Fruit fly (Drosophila melanogaster): ENCODE data around the gene Prestin.

The Prestin gene

dm6 chr3L:17917687-17918434 is 10.2 kb upstream of the Prestin start:
- peak; percentile 8 for TF ChIP-seq acj6 (GFP tag; optimal IDR thresholded peaks at IDR 0.05)
- peak in 1 of 2 experiments; percentile 17 for TF ChIP-seq ss (GFP tag; optimal IDR thresholded peaks at IDR 0.05)
- peak; percentile 1 for TF ChIP-seq Hr4 (GFP tag; optimal IDR thresholded peaks at IDR 0.05)
- no peak for TF ChIP-seq CG32006 (GFP tag; optimal IDR thresholded peaks at IDR 0.05)
- no peak for TF ChIP-seq CG6276 (GFP tag; optimal IDR thresholded peaks at IDR 0.05)
- no peak for TF ChIP-seq CG3919 (GFP tag; optimal IDR thresholded peaks at IDR 0.05)
- no peak for TF ChIP-seq Smox (GFP tag; optimal IDR thresholded peaks at IDR 0.05)
- TF ChIP-seq dsx (GFP tag; optimal IDR thresholded peaks at IDR 0.05; ENCODE audit: poor library complexity, severe bottlenecking) = no peak
- TF ChIP-seq CG3032 (tag; optimal IDR thresholded peaks at IDR 0.05) = peak; percentile 11
- TF ChIP-seq Met (GFP tag; optimal IDR thresholded peaks at IDR 0.05) = peak; percentile 1
- TF ChIP-seq Eip93F (GFP tag; optimal IDR thresholded peaks at IDR 0.05) = no peak
- no peak for TF ChIP-seq CG8632 (GFP tag; optimal IDR thresholded peaks at IDR 0.05)
- no peak for TF ChIP-seq CG8319 (GFP tag; optimal IDR thresholded peaks at IDR 0.05)
- TF ChIP-seq topi (GFP tag; optimal IDR thresholded peaks at IDR 0.05) = peak; percentile 6
- TF ChIP-seq vri (GFP tag; optimal IDR thresholded peaks at IDR 0.05) = peak; percentile 8
- no peak for TF ChIP-seq OdsH (GFP tag; optimal IDR thresholded peaks at IDR 0.05)
- no peak for TF ChIP-seq Eip75B (GFP tag; optimal IDR thresholded peaks at IDR 0.05)
- TF ChIP-seq CG6808 (GFP tag; optimal IDR thresholded peaks at IDR 0.05) = no peak
- no peak for TF ChIP-seq Hr38 (GFP tag; optimal IDR thresholded peaks at IDR 0.05)
- TF ChIP-seq CG15336 (GFP tag; IDR thresholded peaks at IDR 0.05) = no peak
- no peak for TF ChIP-seq achi (GFP tag; optimal IDR thresholded peaks at IDR 0.05)
- peak; percentile 67 for TF ChIP-seq svp (GFP tag)
- no peak for TF ChIP-seq CG10631 (GFP tag; optimal IDR thresholded peaks at IDR 0.05)
- TF ChIP-seq CG4318 (GFP tag; optimal IDR thresholded peaks at IDR 0.05) = no peak
- peak; percentile 15 for TF ChIP-seq Ets96B (tag; optimal IDR thresholded peaks at IDR 0.05)
- TF ChIP-seq Eip78C (GFP tag) = peak; percentile 81

DNA sequence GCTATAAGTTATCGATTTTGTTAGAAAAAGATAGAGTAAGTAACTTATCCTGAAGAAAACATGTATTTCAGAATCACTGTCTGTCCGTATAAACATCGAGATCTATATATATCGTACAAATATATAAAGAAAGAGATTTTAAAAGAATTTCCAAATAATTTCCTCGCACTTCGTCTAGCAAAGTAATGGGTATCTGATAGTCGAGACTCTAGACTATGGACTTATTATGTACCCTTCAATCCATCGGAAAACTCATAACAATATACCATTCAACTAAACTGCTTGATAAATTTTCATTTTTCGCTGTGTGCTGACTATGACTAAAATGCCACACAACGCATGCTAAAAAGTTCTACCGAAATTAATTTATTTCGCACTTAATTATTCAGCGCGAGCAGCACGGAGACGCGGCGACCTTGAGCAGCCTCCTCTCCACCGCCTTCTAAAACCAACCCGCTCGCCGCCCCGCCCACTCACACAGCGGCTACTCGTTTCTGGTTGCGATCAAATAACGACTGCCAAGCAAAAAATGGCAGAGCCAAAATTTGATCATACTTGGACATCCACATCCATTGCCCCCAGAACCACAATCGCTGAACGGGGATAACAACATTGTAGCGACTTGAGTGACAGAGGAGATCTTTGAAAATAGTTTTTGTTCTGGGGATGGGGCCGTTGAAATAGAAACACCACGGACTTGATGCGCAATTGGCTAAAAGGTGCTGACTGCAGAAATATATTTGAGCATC is 8.4 kb upstream of the Prestin start:
- TF ChIP-seq CG6163 (GFP tag; IDR thresholded peaks at IDR 0.05) = no peak
- peak; percentile 18 for TF ChIP-seq dsx (GFP tag; optimal IDR thresholded peaks at IDR 0.05; ENCODE audit: poor library complexity, severe bottlenecking)

- TF ChIP-seq CG15336 (GFP tag; IDR thresholded peaks at IDR 0.05) (peak; percentile 29; the same call in 1 of the 2 replicates), CG6854 (GFP tag; optimal IDR thresholded peaks at IDR 0.05) (peak; percentile 3), ss (GFP tag; optimal IDR thresholded peaks at IDR 0.05) (peak; percentile 4 to 14), vri (GFP tag; optimal IDR thresholded peaks at IDR 0.05) (peak; percentile 25), CG8119 (GFP tag; IDR thresholded peaks at IDR 0.05) (peak; percentile 43; the same call in 2 of the 3 replicates), net (GFP tag; optimal IDR thresholded peaks at IDR 0.05) (no peak), CG6276 (GFP tag; optimal IDR thresholded peaks at IDR 0.05) (no peak), Ets96B (tag; optimal IDR thresholded peaks at IDR 0.05) (no peak), CG11902 (GFP tag; optimal IDR thresholded peaks at IDR 0.05) (no peak), CG10631 (GFP tag; optimal IDR thresholded peaks at IDR 0.05) (no peak), CG9139 (GFP tag; optimal IDR thresholded peaks at IDR 0.05) (peak; percentile 12), CG11294 (GFP tag; IDR thresholded peaks at IDR 0.05) (no peak), CG32006 (GFP tag; optimal IDR thresholded peaks at IDR 0.05) (no peak), Eip78C (GFP tag) (peak; percentile 37), topi (GFP tag; optimal IDR thresholded peaks at IDR 0.05) (no peak), CG8319 (GFP tag; optimal IDR thresholded peaks at IDR 0.05) (no peak), CG8632 (GFP tag; optimal IDR thresholded peaks at IDR 0.05) (no peak), CG16779 (tag; optimal IDR thresholded peaks at IDR 0.05) (no peak), spab (GFP tag; optimal IDR thresholded peaks at IDR 0.05) (no peak), eg (GFP tag; IDR thresholded peaks at IDR 0.05) (no peak), lz (GFP tag; optimal IDR thresholded peaks at IDR 0.05) (no peak), dac (GFP tag; optimal IDR thresholded peaks at IDR 0.05) (no peak)
Observed at dm6 chr3L:17913966-17914540, 6.4 kb upstream of the Prestin start.
